Worm (Caenorhabditis elegans) whole organism, L4/young adult: Measurements from ENCODE around the gene ugt-44.

ENCODE experiments used
- W03F9.2 ChIP-seq: fragments of 150-350 bp; optimal IDR thresholded peaks from 2 replicates; lab custom pipeline; 2014; ENCODE audit warnings: missing biosample characterization, missing genetic modification characterization
- dao-5 ChIP-seq: sonication (generic microtip); optimal IDR thresholded peaks from 2 replicates; lab custom pipeline; 2016; ENCODE audit warnings: missing genotype, missing genetic modification characterization, moderate library complexity, missing compliant biosample characterization
- him-1 ChIP-seq: sonication (generic microtip); optimal IDR thresholded peaks from 2 replicates; lab custom pipeline; 2016; ENCODE audit warnings: missing genotype, missing genetic modification reagents, missing genetic modification characterization, missing compliant biosample characterization

ugt-44 gene

ce11 chrIV:10489409-10489808 is 19.9 kb downstream of the ugt-44 start:
- no peak for TF ChIP-seq dao-5 (tag; lab: Kevin White, UChicago)
- no peak for TF ChIP-seq him-1
- TF ChIP-seq W03F9.2 (tag; lab: Kevin White, UChicago): no peak

- TF ChIP-seq him-1 (no peak), W03F9.2 (tag; lab: Kevin White, UChicago) (no peak), dao-5 (tag; lab: Kevin White, UChicago) (no peak)
These were observed 28.9 kb downstream of the ugt-44 start for ce11 chrIV:10498401-10498800.

DNA sequence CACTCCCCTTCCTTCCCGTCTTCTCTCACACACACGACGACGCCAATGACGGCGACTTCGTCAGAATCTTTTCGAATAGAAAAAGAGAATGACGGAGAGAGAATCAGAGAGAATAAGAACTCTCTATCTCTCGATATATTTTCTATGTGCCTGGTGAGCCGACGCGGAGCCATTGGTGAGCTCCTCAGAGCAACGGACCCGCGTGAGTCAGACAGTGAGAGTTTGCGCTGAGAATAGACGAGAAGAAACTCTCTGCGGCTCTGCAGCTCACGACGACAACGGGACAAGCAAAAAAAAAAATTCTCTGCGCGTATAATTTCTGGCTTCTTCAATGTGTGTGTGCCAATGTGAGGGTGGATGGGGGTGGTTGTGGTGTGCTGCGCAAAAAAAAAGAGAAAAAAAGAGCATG is 30.4 kb downstream of the ugt-44 start:
- TF ChIP-seq him-1 (peak; percentile 85), W03F9.2 (tag; lab: Kevin White, UChicago) (no peak)

DNA sequence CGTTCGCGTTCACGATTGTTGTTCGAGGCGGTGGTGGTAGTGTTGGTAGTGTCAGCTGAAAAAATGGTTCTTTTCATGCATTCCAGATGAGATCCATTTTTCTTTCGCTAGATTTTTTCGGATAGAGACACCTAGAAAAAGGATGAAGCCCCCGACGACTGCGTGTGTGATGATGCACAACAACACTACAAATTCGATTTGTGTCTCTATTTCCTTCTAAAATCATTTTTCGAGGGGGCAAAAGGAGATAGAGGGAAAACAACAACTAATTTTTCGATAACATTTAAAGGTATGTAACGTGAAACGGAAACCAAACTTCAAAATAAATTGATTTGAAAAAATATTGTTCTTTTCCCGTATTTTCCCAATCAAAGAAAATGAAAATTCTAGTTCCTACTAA is 30.9 kb downstream of the ugt-44 start:
- no peak for TF ChIP-seq dao-5 (tag; lab: Kevin White, UChicago)
- TF ChIP-seq W03F9.2 (tag; lab: Kevin White, UChicago): no peak
- no peak for TF ChIP-seq him-1

ce11 chrIV:10501550-10502240 is 32.2 kb downstream of the ugt-44 start, which contains the start of gene tax-6:
tax-6 (minus strand) TSS chrIV:10501600.
- no peak for TF ChIP-seq him-1
- no peak for TF ChIP-seq dao-5 (tag; lab: Kevin White, UChicago)
- no peak for TF ChIP-seq W03F9.2 (tag; lab: Kevin White, UChicago)

ce11 chrIV:10502345-10502744 is 32.8 kb downstream of the ugt-44 start:
- TF ChIP-seq dao-5 (tag; lab: Kevin White, UChicago): no peak
- no peak for TF ChIP-seq him-1
- TF ChIP-seq W03F9.2 (tag; lab: Kevin White, UChicago): peak; percentile 4

- TF ChIP-seq him-1 (peak; percentile 70), dao-5 (tag; lab: Kevin White, UChicago) (no peak)
These were observed 34.2 kb downstream of the ugt-44 start for ce11 chrIV:10503750-10504232.

- TF ChIP-seq W03F9.2 (tag; lab: Kevin White, UChicago) (no peak), dao-5 (tag; lab: Kevin White, UChicago) (no peak), him-1 (no peak)
These were observed 35.5 kb downstream of the ugt-44 start for ce11 chrIV:10505016-10505415.

- TF ChIP-seq W03F9.2 (tag; lab: Kevin White, UChicago) (no peak), him-1 (no peak), dao-5 (tag; lab: Kevin White, UChicago) (no peak)
These were observed 36.5 kb downstream of the ugt-44 start for ce11 chrIV:10506016-10506415.

DNA sequence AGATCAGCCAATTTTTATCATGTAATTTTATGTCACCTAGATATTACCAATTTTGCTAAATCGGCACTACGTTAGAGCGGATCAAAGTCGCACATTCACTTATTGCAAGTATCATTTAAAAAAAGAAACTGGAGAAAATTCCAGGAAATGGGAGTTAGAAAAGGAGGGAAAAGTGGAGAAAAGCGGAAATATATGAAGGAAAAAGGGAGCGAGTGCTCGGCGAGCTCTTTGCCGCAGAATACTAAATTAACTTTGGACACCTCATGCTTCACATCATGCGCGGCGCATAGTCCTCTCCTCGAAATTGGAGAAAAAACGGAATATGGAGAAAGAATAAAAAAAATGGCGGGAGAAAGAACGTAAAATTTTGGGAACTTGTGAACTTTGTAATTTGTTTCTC is 38.0 kb downstream of the ugt-44 start:
- TF ChIP-seq dao-5 (tag; lab: Kevin White, UChicago) (no peak), him-1 (peak; percentile 14)

ce11 chrIV:10511432-10511831 is 41.9 kb downstream of the ugt-44 start:
- TF ChIP-seq him-1 (no peak), W03F9.2 (tag; lab: Kevin White, UChicago) (no peak), dao-5 (tag; lab: Kevin White, UChicago) (no peak)

- no peak for TF ChIP-seq W03F9.2 (tag; lab: Kevin White, UChicago)
- no peak for TF ChIP-seq dao-5 (tag; lab: Kevin White, UChicago)
- no peak for TF ChIP-seq him-1
These were observed 43.2 kb downstream of the ugt-44 start for ce11 chrIV:10512752-10513151.

ce11 chrIV:10513266-10513665 is 43.7 kb downstream of the ugt-44 start:
- TF ChIP-seq him-1 (no peak), dao-5 (tag; lab: Kevin White, UChicago) (no peak), W03F9.2 (tag; lab: Kevin White, UChicago) (no peak)

DNA sequence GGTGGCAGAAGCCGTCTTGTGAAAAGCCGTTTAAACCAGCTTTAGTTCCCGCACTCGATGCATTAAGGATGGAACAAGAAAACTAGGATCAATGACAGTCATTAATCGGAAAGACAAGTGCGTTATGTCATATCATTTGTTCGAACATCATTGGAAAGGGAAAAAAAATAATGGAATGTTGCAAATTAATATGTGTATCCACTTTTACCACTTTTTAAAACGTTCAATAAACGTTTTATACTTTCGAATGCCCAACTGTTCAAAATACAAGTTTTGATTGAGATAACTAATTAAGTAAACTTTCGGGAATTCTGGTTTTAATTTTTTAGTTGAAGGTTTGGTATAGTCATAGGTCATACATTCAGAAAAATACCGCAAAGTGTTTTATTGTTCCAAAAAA is 45.6 kb downstream of the ugt-44 start, which contains the start of gene C02F4.4:
C02F4.4 (minus strand) TSS at position 101 of the 400 bp plus-strand sequence.
- TF ChIP-seq W03F9.2 (tag; lab: Kevin White, UChicago): no peak
- no peak for TF ChIP-seq dao-5 (tag; lab: Kevin White, UChicago)
- no peak for TF ChIP-seq him-1

- TF ChIP-seq dao-5 (tag; lab: Kevin White, UChicago) (no peak), him-1 (no peak), W03F9.2 (tag; lab: Kevin White, UChicago) (no peak)
These were observed 49.1 kb downstream of the ugt-44 start for ce11 chrIV:10518652-10519051.
